Worm (Caenorhabditis elegans) whole organism, midembryonic: Measurements from ENCODE around the gene vig-1.

Experiments used
- T22C8.4 ChIP-seq: fragments of 200-800 bp; sonication (Bioruptor generic); IDR thresholded peaks from 2 replicates; pipeline ENCODE4 v1.3.6; 2022; ENCODE audit warnings: missing genetic modification characterization, missing compliant biosample characterization
- cog-1 ChIP-seq: sonication (generic microtip); optimal IDR thresholded peaks from 2 replicates; lab custom pipeline; 2016; ENCODE audit warnings: missing genetic modification characterization, missing compliant biosample characterization
- flt-1 ChIP-seq: fragments of 200-800 bp; sonication (Bioruptor generic); IDR thresholded peaks from 2 replicates; pipeline ENCODE4 v1.3.6; 2022; ENCODE audit warnings: missing genetic modification characterization, missing compliant biosample characterization
- ztf-23 ChIP-seq: fragments of 200-800 bp; sonication (Bioruptor generic); IDR thresholded peaks from 2 replicates; pipeline ENCODE4 v1.3.6; 2022; ENCODE audit warnings: missing genetic modification reagents, missing genetic modification characterization, missing compliant biosample characterization
- ztf-29 ChIP-seq: fragments of 200-800 bp; sonication (Bioruptor generic); IDR thresholded peaks from 2 replicates; pipeline ENCODE4 v1.3.6; 2022; ENCODE audit warnings: missing genetic modification reagents, missing genetic modification characterization, missing compliant biosample characterization

DNA sequence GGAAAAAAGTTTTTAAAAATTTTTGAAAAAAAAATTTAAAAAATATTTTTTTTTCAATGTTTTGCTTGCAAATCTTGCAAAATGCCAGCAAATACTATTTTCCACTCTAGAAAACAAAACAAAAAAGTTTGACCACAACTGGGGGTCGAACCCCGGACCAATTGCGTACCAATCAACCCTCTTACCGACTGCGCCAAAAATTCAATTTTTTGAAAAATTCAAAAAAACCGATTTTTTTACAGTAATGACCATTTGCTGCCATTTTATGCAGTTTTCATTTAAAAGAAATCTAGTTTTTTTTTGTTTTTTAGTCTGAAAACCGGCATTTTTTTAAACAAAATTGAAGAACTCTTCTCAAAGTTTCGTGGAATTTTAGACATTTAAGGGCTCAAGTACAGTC lies 41.6 kb downstream of the vig-1 start:
- no peak for TF ChIP-seq flt-1
- no peak for TF ChIP-seq ztf-23
- no peak for TF ChIP-seq cog-1
- TF ChIP-seq ztf-29, result no peak
- no peak for TF ChIP-seq T22C8.4 (GFP tag; lab: Robert Waterston, UW)
